Worm (Caenorhabditis elegans) whole organism, L2 larva: ENCODE results near the gene glr-7.

Experiments used
- C34F6.9 ChIP-seq: fragments of 150-350 bp; optimal IDR thresholded peaks from 2 replicates; lab custom pipeline; 2014; ENCODE audit warnings: missing biosample characterization, missing genetic modification characterization
- F13H6.1 ChIP-seq: sonication (generic microtip); optimal IDR thresholded peaks from 2 replicates; lab custom pipeline; 2016; ENCODE audit warnings: missing genetic modification characterization, missing compliant biosample characterization
- Y55F3AM.14 ChIP-seq: fragments of 200-800 bp; sonication (Bioruptor generic); optimal IDR thresholded peaks from 2 replicates; lab custom pipeline; 2018; ENCODE audit warnings: mild to moderate bottlenecking, missing genetic modification characterization, missing compliant biosample characterization
- alr-1 ChIP-seq: fragments of 150-350 bp; optimal IDR thresholded peaks from 2 replicates; lab custom pipeline; 2014; ENCODE audit warnings: missing biosample characterization, missing genetic modification characterization
- aly-2 ChIP-seq: fragments of 150-350 bp; optimal IDR thresholded peaks from 2 replicates; lab custom pipeline; 2014; ENCODE audit warnings: missing biosample characterization, missing genetic modification characterization
- ama-1 ChIP-seq: fragments of 150-350 bp; optimal IDR thresholded peaks from 2 replicates; lab custom pipeline; 2018; ENCODE audit warnings: inconsistent platforms
- ceh-16 ChIP-seq: fragments of 150-350 bp; optimal IDR thresholded peaks from 2 replicates; lab custom pipeline; 2014; ENCODE audit warnings: missing biosample characterization, missing genetic modification characterization
- crh-2 ChIP-seq: sonication (generic microtip); optimal IDR thresholded peaks from 2 replicates; lab custom pipeline; 2017; ENCODE audit warnings: missing biosample characterization, missing genetic modification characterization
- dmd-4 ChIP-seq: sonication (generic microtip); optimal IDR thresholded peaks from 2 replicates; lab custom pipeline; 2017; ENCODE audit warnings: missing biosample characterization, missing genetic modification characterization
- egl-27 ChIP-seq: sonication (generic microtip); optimal IDR thresholded peaks from 3 replicates; lab custom pipeline; 2017; ENCODE audit warnings: missing biosample characterization, missing genetic modification reagents, missing genetic modification characterization
- elt-1 ChIP-seq: fragments of 150-350 bp; optimal IDR thresholded peaks from 2 replicates; lab custom pipeline; 2014; ENCODE audit warnings: missing biosample characterization, missing genetic modification characterization
- elt-3 ChIP-seq: sonication (generic microtip); optimal IDR thresholded peaks from 2 replicates; lab custom pipeline; 2017; ENCODE audit warnings: missing biosample characterization, missing genetic modification characterization
- fos-1 ChIP-seq: fragments of 150-350 bp; optimal IDR thresholded peaks from 2 replicates; lab custom pipeline; 2014; ENCODE audit warnings: missing biosample characterization, missing genetic modification characterization
- gmeb-1 ChIP-seq: fragments of 150-350 bp; optimal IDR thresholded peaks from 2 replicates; lab custom pipeline; 2014; ENCODE audit warnings: missing biosample characterization, missing genetic modification characterization
- lin-11 ChIP-seq: fragments of 150-350 bp; sonication (generic microtip); optimal IDR thresholded peaks from 2 replicates; lab custom pipeline; 2014; ENCODE audit warnings: missing biosample characterization, missing genetic modification characterization, inconsistent platforms, mixed read lengths
- lin-13 ChIP-seq: fragments of 150-350 bp; optimal IDR thresholded peaks from 2 replicates; lab custom pipeline; 2014; ENCODE audit warnings: missing biosample characterization, missing genetic modification reagents, missing genetic modification characterization
- lin-39 ChIP-seq: fragments of 150-350 bp; optimal IDR thresholded peaks from 2 replicates; lab custom pipeline; 2014; ENCODE audit warnings: missing biosample characterization, missing genetic modification reagents, missing genetic modification characterization
- lsy-2 ChIP-seq, 2 experiments: fragments of 150-350 bp in 1 of 2; sonication (generic microtip) in 1 of 2; optimal IDR thresholded peaks; 2 replicates each; lab custom pipeline; 2014 to 2017; ENCODE audit warnings: missing biosample characterization in 2 of 2, missing genetic modification characterization in 2 of 2
- mab-5 ChIP-seq: fragments of 150-350 bp; optimal IDR thresholded peaks from 2 replicates; lab custom pipeline; 2014; ENCODE audit warnings: missing biosample characterization, missing genetic modification characterization
- mbf-1 ChIP-seq: sonication (generic microtip); optimal IDR thresholded peaks from 2 replicates; lab custom pipeline; 2017; ENCODE audit warnings: missing biosample characterization, missing genetic modification characterization
- mdl-1 ChIP-seq, 2 experiments: fragments of 150-350 bp in 1 of 2; sonication (generic microtip) in 1 of 2; optimal IDR thresholded peaks; 2 replicates each; lab custom pipeline; 2017; ENCODE audit warnings: missing biosample characterization in 2 of 2, missing genetic modification characterization in 2 of 2
- nhr-11 ChIP-seq: fragments of 150-350 bp; optimal IDR thresholded peaks from 2 replicates; lab custom pipeline; 2014; ENCODE audit warnings: missing biosample characterization, missing genetic modification characterization
- nhr-21 ChIP-seq: fragments of 150-350 bp; optimal IDR thresholded peaks from 2 replicates; lab custom pipeline; 2014; ENCODE audit warnings: missing biosample characterization, missing genetic modification characterization
- nhr-237 ChIP-seq: fragments of 150-350 bp; optimal IDR thresholded peaks from 2 replicates; lab custom pipeline; 2014; ENCODE audit warnings: missing biosample characterization, missing genetic modification characterization
- nhr-25 ChIP-seq: fragments of 150-350 bp; sonication (generic microtip); optimal IDR thresholded peaks from 3 replicates; lab custom pipeline; 2014; ENCODE audit warnings: missing biosample characterization, missing genetic modification characterization
- nhr-6 ChIP-seq: fragments of 150-350 bp; optimal IDR thresholded peaks from 2 replicates; lab custom pipeline; 2014; ENCODE audit warnings: missing biosample characterization, missing genetic modification characterization
- nhr-77 ChIP-seq: fragments of 150-350 bp; optimal IDR thresholded peaks from 2 replicates; lab custom pipeline; 2014; ENCODE audit warnings: missing biosample characterization, missing genetic modification characterization
- peb-1 ChIP-seq: fragments of 150-350 bp; optimal IDR thresholded peaks from 2 replicates; lab custom pipeline; 2014; ENCODE audit warnings: missing biosample characterization, missing genetic modification characterization
- sem-4 ChIP-seq: fragments of 150-350 bp; optimal IDR thresholded peaks from 2 replicates; lab custom pipeline; 2014; ENCODE audit warnings: missing biosample characterization, missing genetic modification reagents, missing genetic modification characterization
- skn-1 ChIP-seq: sonication (generic microtip); optimal IDR thresholded peaks from 2 replicates; lab custom pipeline; 2017; ENCODE audit warnings: missing biosample characterization, missing genetic modification characterization
- sma-9 ChIP-seq, 2 experiments: fragments of 150-350 bp in 1 of 2; sonication (generic microtip) in 1 of 2; optimal IDR thresholded peaks; 2 replicates each; lab custom pipeline; 2014 to 2016; ENCODE audit warnings: missing genetic modification characterization in 2 of 2, mild to moderate bottlenecking in 1 of 2, missing biosample characterization in 1 of 2, missing compliant biosample characterization in 1 of 2, missing genetic modification reagents in 1 of 2, moderate library complexity in 1 of 2
- snpc-4 ChIP-seq: fragments of 150-350 bp; optimal IDR thresholded peaks from 2 replicates; lab custom pipeline; 2014; ENCODE audit warnings: missing biosample characterization, missing genetic modification characterization
- unc-62 ChIP-seq: fragments of 150-350 bp; optimal IDR thresholded peaks from 2 replicates; lab custom pipeline; 2014; ENCODE audit warnings: missing biosample characterization, missing genetic modification reagents, missing genetic modification characterization
- zag-1 ChIP-seq: fragments of 150-350 bp; optimal IDR thresholded peaks from 2 replicates; lab custom pipeline; 2014; ENCODE audit warnings: missing biosample characterization, missing genetic modification characterization
- ztf-1 ChIP-seq: fragments of 200-800 bp; sonication (Bioruptor generic); conservative IDR thresholded peaks from 2 replicates; pipeline ENCODE4 v1.3.6; 2022; ENCODE audit warnings: missing genetic modification characterization, missing compliant biosample characterization

Gene glr-7

ce11 chrX:2454914-2455313 is 35.2 kb upstream of the glr-7 start:
- TF ChIP-seq mbf-1 (no peak), gmeb-1 (tag; lab: Kevin White, UChicago) (no peak), F13H6.1 (tag; lab: Kevin White, UChicago) (no peak), nhr-21 (no peak), C34F6.9 (tag; lab: Kevin White, UChicago) (no peak), lin-11 (no peak), lin-39 (tag; lab: Kevin White, UChicago) (no peak), zag-1 (tag; lab: Kevin White, UChicago) (no peak), egl-27 (tag; lab: Kevin White, UChicago) (no peak), lsy-2 (tag; optimal IDR thresholded peaks at IDR 0.05; lab: Kevin White, UChicago) (no peak), unc-62 (GFP tag; lab: Kevin White, UChicago) (no peak), mdl-1 (tag; optimal IDR thresholded peaks at IDR 0.05; lab: Kevin White, UChicago) (no peak), nhr-25 (tag; lab: Kevin White, UChicago) (no peak), aly-2 (no peak), dmd-4 (tag; lab: Kevin White, UChicago) (no peak), nhr-11 (no peak), ama-1 (lab: Kevin White, UChicago) (no peak), elt-3 (tag; lab: Kevin White, UChicago) (no peak)

- no peak for TF ChIP-seq mab-5
Observed at ce11 chrX:2452716-2453115, 33.0 kb upstream of the glr-7 start.

- TF ChIP-seq C34F6.9 (tag; lab: Kevin White, UChicago) (peak; percentile 8), skn-1 (no peak), lin-11 (no peak), fos-1 (no peak), mab-5 (peak; percentile 40), sma-9 (GFP tag; optimal IDR thresholded peaks at IDR 0.05; lab: Kevin White, UChicago) (peak; percentile 9), sma-9 (tag; optimal IDR thresholded peaks at IDR 0.05; lab: Kevin White, UChicago) (no peak)
- TF ChIP-seq, all 48 proteins: peak for 3
Observed at ce11 chrX:2452297-2452696, 32.6 kb upstream of the glr-7 start.

- no peak for TF ChIP-seq sem-4
- no peak for TF ChIP-seq egl-27 (tag; lab: Kevin White, UChicago)
- TF ChIP-seq aly-2 = no peak
- no peak for TF ChIP-seq nhr-6
- no peak for TF ChIP-seq F13H6.1 (tag; lab: Kevin White, UChicago)
- TF ChIP-seq nhr-77 = no peak
- TF ChIP-seq lin-13 (GFP tag; lab: Kevin White, UChicago) = no peak
- TF ChIP-seq Y55F3AM.14 (GFP tag; lab: Kevin White, UChicago) = no peak
Observed at ce11 chrX:2450994-2451393, 31.3 kb upstream of the glr-7 start.

DNA sequence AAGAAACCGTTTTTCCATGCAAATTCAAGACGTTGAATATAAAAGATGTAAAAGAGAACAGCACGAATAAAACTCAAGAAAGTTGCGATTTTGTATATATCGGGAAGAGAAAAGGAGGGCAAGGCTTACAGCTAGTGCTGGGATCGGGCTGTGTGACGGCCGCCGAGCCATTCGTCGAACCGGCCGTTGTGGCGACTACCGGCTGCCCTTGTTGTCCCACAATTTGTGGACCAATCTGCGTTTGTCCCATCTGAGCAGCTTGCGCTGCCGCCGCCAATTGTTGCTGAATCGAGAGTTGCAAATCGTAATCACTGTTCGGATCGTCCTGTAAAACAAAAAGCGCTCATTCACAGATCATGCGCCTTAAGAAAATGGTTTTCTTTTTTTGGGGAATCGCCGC is 27.5 kb upstream of the glr-7 start:
- TF ChIP-seq ztf-1 (0 out of 2 replicates have a peak, but pooled peaks have one; percentile 72), crh-2 (tag; lab: Kevin White, UChicago) (no peak)

DNA sequence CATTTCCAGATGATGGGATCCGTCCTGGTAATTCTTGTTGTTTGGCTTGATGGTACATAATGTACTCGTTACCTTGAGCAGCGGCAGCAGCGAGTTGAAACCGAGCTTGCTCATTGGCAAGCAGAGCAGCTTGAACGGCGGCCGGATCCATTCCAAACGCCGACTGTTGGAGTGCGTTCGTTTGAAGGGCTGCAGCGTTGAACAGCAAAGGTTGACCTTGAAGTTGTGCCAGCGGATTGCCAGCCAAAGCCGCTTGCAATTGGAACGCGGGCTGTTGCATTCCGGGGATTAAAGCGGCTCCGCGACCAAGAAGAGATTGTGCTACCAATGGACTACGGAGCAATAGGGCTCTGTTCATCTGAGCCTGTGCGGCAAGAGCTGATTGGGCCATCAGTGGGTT is 26.5 kb upstream of the glr-7 start:
- TF ChIP-seq alr-1 (no peak), lin-13 (GFP tag; lab: Kevin White, UChicago) (no peak), nhr-11 (no peak), aly-2 (no peak), dmd-4 (tag; lab: Kevin White, UChicago) (no peak), F13H6.1 (tag; lab: Kevin White, UChicago) (no peak), nhr-21 (no peak), C34F6.9 (tag; lab: Kevin White, UChicago) (no peak), Y55F3AM.14 (GFP tag; lab: Kevin White, UChicago) (no peak), nhr-237 (tag; lab: Kevin White, UChicago) (no peak), mdl-1 (tag; optimal IDR thresholded peaks at IDR 0.05; lab: Kevin White, UChicago) (no peak), skn-1 (no peak), ceh-16 (tag; lab: Kevin White, UChicago) (no peak), nhr-6 (no peak)

DNA sequence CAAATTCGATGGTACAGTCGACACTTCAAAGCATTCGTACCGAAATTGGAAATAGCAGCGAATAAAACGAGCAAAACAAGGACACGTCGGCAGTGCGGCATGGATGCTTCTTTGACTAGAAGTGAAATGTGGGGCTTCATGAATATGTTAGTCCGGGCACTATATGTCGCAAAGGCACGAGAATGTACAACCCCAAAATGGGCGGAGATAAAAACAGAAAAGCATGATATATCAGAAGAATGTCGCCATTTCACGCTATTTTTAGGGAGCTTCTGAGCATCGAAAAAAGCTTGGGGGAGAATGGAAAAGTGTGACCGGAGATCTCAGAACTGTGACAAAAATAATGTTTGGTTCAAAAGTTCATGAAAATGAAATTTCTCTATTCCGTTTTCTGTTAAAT is 23.6 kb upstream of the glr-7 start, which contains the start of gene T07D1.3:
Gene T07D1.3 (minus strand): TSS at position 101 of the 400 bp plus-strand sequence.
- no peak for TF ChIP-seq ama-1 (lab: Kevin White, UChicago)
- no peak for TF ChIP-seq peb-1 (tag; lab: Kevin White, UChicago)
- TF ChIP-seq elt-1 = no peak
- TF ChIP-seq zag-1 (tag; lab: Kevin White, UChicago) = no peak
- TF ChIP-seq mbf-1 = no peak
- no peak for TF ChIP-seq elt-3 (tag; lab: Kevin White, UChicago)
- TF ChIP-seq sma-9 (GFP tag; optimal IDR thresholded peaks at IDR 0.05; lab: Kevin White, UChicago) = no peak
- no peak for TF ChIP-seq sma-9 (tag; optimal IDR thresholded peaks at IDR 0.05; lab: Kevin White, UChicago)
- no peak for TF ChIP-seq snpc-4 (tag; lab: Kevin White, UChicago)
- no peak for TF ChIP-seq nhr-77
- TF ChIP-seq egl-27 (tag; lab: Kevin White, UChicago) = no peak
